Worm (Caenorhabditis elegans): Measurements from ENCODE around the gene R74.7.

DNA sequence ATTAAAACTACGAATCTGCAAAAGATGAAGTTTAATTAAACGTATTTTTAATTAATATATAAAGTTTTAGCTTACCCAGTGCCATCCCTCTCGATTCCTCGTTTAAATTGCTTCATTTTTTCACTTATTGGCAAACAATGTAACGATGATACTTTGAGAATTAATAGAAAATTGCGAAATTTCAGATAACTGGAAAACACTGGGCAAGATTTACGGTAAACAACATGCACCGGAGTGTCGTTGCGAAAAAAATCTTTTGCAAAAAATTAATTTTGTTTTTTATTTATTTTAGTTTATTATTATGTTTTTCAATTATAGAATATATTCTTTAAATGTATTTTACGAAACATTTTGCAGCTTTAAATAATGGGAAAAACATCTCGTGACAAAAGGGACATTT is at the start of gene R74.7, which contains the start of gene pelo-1:
- no peak for TF ChIP-seq pat-9 (tag; optimal IDR thresholded peaks at IDR 0.05)
- TF ChIP-seq nhr-232 (tag; optimal IDR thresholded peaks at IDR 0.05), result no peak
- TF ChIP-seq fkh-10 (GFP tag; optimal IDR thresholded peaks at IDR 0.05), result no peak
- no peak for TF ChIP-seq pha-4 (tag; optimal IDR thresholded peaks at IDR 0.05)

Data from whole organism, late embryonic.